Worm (Caenorhabditis elegans): ENCODE data around the gene swm-1.

DNA sequence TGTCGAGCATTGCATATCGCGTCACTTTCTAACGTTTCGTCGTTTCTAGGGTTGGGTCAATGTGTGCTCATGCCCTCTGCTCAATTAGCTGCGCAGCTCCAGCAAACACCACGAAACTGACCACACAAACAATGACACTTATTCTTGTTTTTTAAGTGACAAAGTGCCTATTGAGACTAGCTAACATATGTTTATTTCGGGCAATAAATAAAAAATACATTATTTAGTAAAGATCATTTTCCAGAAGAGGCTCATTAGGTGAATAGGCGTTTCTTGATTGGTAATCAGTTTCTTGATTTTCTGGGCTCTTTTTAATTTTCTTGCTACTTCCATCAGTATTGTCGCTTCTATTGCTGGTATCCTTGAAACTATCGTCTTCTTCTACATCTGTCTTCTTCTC lies 15.0 kb upstream of the swm-1 start, which contains the start of gene T27E4.5:
- no peak for TF ChIP-seq ztf-23 (GFP tag; IDR thresholded peaks at IDR 0.05)
- TF ChIP-seq klf-2 (GFP tag; conservative IDR thresholded peaks at IDR 0.05) = no peak
- TF ChIP-seq ztf-29 (GFP tag; IDR thresholded peaks at IDR 0.05) = no peak
- TF ChIP-seq flt-1 (GFP tag; IDR thresholded peaks at IDR 0.05) = no peak
- no peak for TF ChIP-seq med-1 (GFP tag; optimal IDR thresholded peaks at IDR 0.05; ENCODE audit: insufficient read depth)
- TF ChIP-seq cog-1 (tag; optimal IDR thresholded peaks at IDR 0.05) = no peak
- TF ChIP-seq ref-1 (GFP tag; conservative IDR thresholded peaks at IDR 0.05) = no peak

All from whole organism, midembryonic.